Worm (Caenorhabditis elegans): ENCODE results near the gene C16D9.4.

ce11 chrV:8217118-8217517 is 25.6 kb downstream of the C16D9.4 start:
- TF ChIP-seq unc-62 (GFP tag; optimal IDR thresholded peaks at IDR 0.05) (no peak), C17E4.6 (GFP tag; IDR thresholded peaks at IDR 0.05) (no peak), lsl-1 (GFP tag; optimal IDR thresholded peaks at IDR 0.05) (no peak), pha-4 (tag; optimal IDR thresholded peaks at IDR 0.05) (no peak), F52B5.7 (tag; optimal IDR thresholded peaks at IDR 0.05) (no peak), mxl-1 (tag; optimal IDR thresholded peaks at IDR 0.05) (no peak), B0336.3 (GFP tag; IDR thresholded peaks at IDR 0.05) (no peak), nfyb-1 (GFP tag; IDR thresholded peaks at IDR 0.05) (no peak), dpl-1 (GFP tag; optimal IDR thresholded peaks at IDR 0.05) (no peak), xnd-1 (tag; optimal IDR thresholded peaks at IDR 0.05) (no peak), snpc-4 (GFP tag; optimal IDR thresholded peaks at IDR 0.05) (no peak), snpc-4 (tag; optimal IDR thresholded peaks at IDR 0.05) (peak in 1 of 4 experiments; percentile 11), T26A5.8 (tag; optimal IDR thresholded peaks at IDR 0.05) (no peak), F49E8.2 (tag; optimal IDR thresholded peaks at IDR 0.05; ENCODE audit: insufficient read depth) (no peak)
